Fruit fly (Drosophila melanogaster) whole organism, embryonic: ENCODE results near the gene GABA-B-R2.

Source experiments
- Abd-B ChIP-seq: fragments of 200-800 bp; sonication (Bioruptor generic); optimal IDR thresholded peaks from 2 replicates; lab custom pipeline; 2018; ENCODE audit warnings: missing biosample characterization, mild to moderate bottlenecking, missing genetic modification characterization, moderate library complexity
- Bgb ChIP-seq: fragments of 200-800 bp; sonication (Bioruptor generic); IDR thresholded peaks from 2 replicates; pipeline ENCODE4 v1.3.6; 2022; ENCODE audit warnings: missing biosample characterization, missing genetic modification characterization; ENCODE audit not compliant: partially characterized antibody
- CG10543 ChIP-seq: fragments of 200-800 bp; sonication (Bioruptor generic); optimal IDR thresholded peaks from 3 replicates; lab custom pipeline; 2017; ENCODE audit warnings: missing biosample characterization, mild to moderate bottlenecking, missing genetic modification characterization, moderate library complexity
- CG11093 ChIP-seq: fragments of 200-800 bp; sonication (Bioruptor generic); IDR thresholded peaks from 3 replicates; pipeline ENCODE4 v1.3.6; 2022; ENCODE audit warnings: missing biosample characterization, missing genetic modification characterization
- CG11504 ChIP-seq: fragments of 200-800 bp; sonication (Bioruptor generic); optimal IDR thresholded peaks from 3 replicates; lab custom pipeline; 2019; ENCODE audit warnings: missing biosample characterization, mild to moderate bottlenecking, missing genetic modification characterization, moderate library complexity
- CG14050 ChIP-seq: fragments of 200-800 bp; sonication (Bioruptor generic); IDR thresholded peaks from 3 replicates; pipeline ENCODE4 v1.3.6; 2022; ENCODE audit warnings: missing biosample characterization, missing genetic modification characterization
- CG14965 ChIP-seq: fragments of 200-800 bp; sonication (Bioruptor generic); optimal IDR thresholded peaks from 2 replicates; lab custom pipeline; 2016; ENCODE audit warnings: missing biosample characterization, missing genetic modification characterization, borderline replicate concordance
- CG18011 ChIP-seq: fragments of 200-800 bp; sonication (Bioruptor generic); optimal IDR thresholded peaks from 2 replicates; lab custom pipeline; 2017; ENCODE audit warnings: missing biosample characterization, missing genetic modification characterization, mild to moderate bottlenecking, moderate library complexity, missing genotype
- CG18764 ChIP-seq: fragments of 200-800 bp; sonication (Bioruptor generic); optimal IDR thresholded peaks from 3 replicates; lab custom pipeline; 2016; ENCODE audit warnings: missing biosample characterization, missing genetic modification characterization
- CG32772 ChIP-seq: fragments of 200-800 bp; sonication (Bioruptor generic); IDR thresholded peaks from 2 replicates; pipeline ENCODE4 v1.3.6; 2022; ENCODE audit warnings: missing biosample characterization, missing genetic modification characterization
- CG3838 ChIP-seq: fragments of 200-800 bp; sonication (Bioruptor generic); optimal IDR thresholded peaks from 3 replicates; lab custom pipeline; 2016; ENCODE audit warnings: missing biosample characterization, missing genetic modification characterization
- CG7556 ChIP-seq: fragments of 200-800 bp; sonication (Bioruptor generic); optimal IDR thresholded peaks from 2 replicates; lab custom pipeline; 2017; ENCODE audit warnings: missing biosample characterization, mild to moderate bottlenecking, missing genetic modification characterization
- Drgx ChIP-seq: fragments of 200-800 bp; sonication (Bioruptor generic); IDR thresholded peaks from 2 replicates; pipeline ENCODE4 v1.3.6; 2022; ENCODE audit warnings: missing biosample characterization, missing genetic modification characterization
- HLH54F ChIP-seq: fragments of 200-800 bp; sonication (Bioruptor generic); optimal IDR thresholded peaks from 3 replicates; lab custom pipeline; 2016; ENCODE audit warnings: missing biosample characterization, missing genetic modification characterization
- Hr78 ChIP-seq, 2 experiments: fragments of 200-800 bp in 1 of 2; fragments of >200 bp in 1 of 2; sonication (Bioruptor generic) in 1 of 2; optimal IDR thresholded peaks; 2 replicates each; lab custom pipeline; 2017 to 2019; ENCODE audit warnings: missing biosample characterization in 2 of 2, missing genetic modification characterization in 2 of 2, mild to moderate bottlenecking in 1 of 2, moderate library complexity in 1 of 2
- Meics ChIP-seq: fragments of 200-800 bp; sonication (Bioruptor generic); optimal IDR thresholded peaks from 2 replicates; lab custom pipeline; 2017; ENCODE audit warnings: missing biosample characterization, mild to moderate bottlenecking, missing genetic modification characterization
- PHDP ChIP-seq: fragments of 200-800 bp; sonication (Bioruptor generic); optimal IDR thresholded peaks from 3 replicates; lab custom pipeline; 2018; ENCODE audit warnings: missing biosample characterization, mild to moderate bottlenecking, missing genetic modification characterization, moderate library complexity
- Ptx1 ChIP-seq: fragments of 200-800 bp; sonication (Bioruptor generic); IDR thresholded peaks from 2 replicates; pipeline ENCODE4 v1.3.6; 2022; ENCODE audit warnings: missing biosample characterization, missing genetic modification characterization
- Sox102F ChIP-seq: fragments of 200-800 bp; sonication (Bioruptor generic); optimal IDR thresholded peaks from 2 replicates; lab custom pipeline; 2018; ENCODE audit warnings: missing biosample characterization, mild to moderate bottlenecking, missing genetic modification characterization, moderate library complexity
- Spps ChIP-seq: fragments of 200-800 bp; sonication (Bioruptor generic); optimal IDR thresholded peaks from 2 replicates; lab custom pipeline; 2018; ENCODE audit warnings: missing biosample characterization, mild to moderate bottlenecking, missing genetic modification characterization
- Xrp1 ChIP-seq: fragments of 200-800 bp; sonication (Bioruptor generic); IDR thresholded peaks from 2 replicates; pipeline ENCODE4 v1.3.6; 2022; ENCODE audit warnings: missing biosample characterization, missing genetic modification characterization
- aop ChIP-seq: fragments of 200-800 bp; sonication (Bioruptor generic); IDR thresholded peaks from 2 replicates; pipeline ENCODE4 v1.3.6; 2022; ENCODE audit warnings: missing biosample characterization, missing genetic modification characterization
- cato ChIP-seq: fragments of 200-800 bp; sonication (Bioruptor generic); optimal IDR thresholded peaks from 2 replicates; lab custom pipeline; 2016; ENCODE audit warnings: missing biosample characterization, missing genetic modification characterization, borderline replicate concordance
- dmrt99B ChIP-seq: fragments of 200-800 bp; sonication (Bioruptor generic); optimal IDR thresholded peaks from 2 replicates; lab custom pipeline; 2018; ENCODE audit warnings: missing biosample characterization, mild to moderate bottlenecking, missing genetic modification characterization, moderate library complexity
- ems ChIP-seq: fragments of 200-800 bp; sonication (Bioruptor generic); optimal IDR thresholded peaks from 3 replicates; lab custom pipeline; 2016; ENCODE audit warnings: missing biosample characterization, missing genetic modification characterization
- gem ChIP-seq: fragments of 200-800 bp; sonication (Bioruptor generic); optimal IDR thresholded peaks from 2 replicates; lab custom pipeline; 2019; ENCODE audit warnings: missing biosample characterization, mild to moderate bottlenecking, missing genetic modification characterization, moderate library complexity
- hkb ChIP-seq, 2 experiments: fragments of 200-800 bp in 1 of 2; fragments of >200 bp in 1 of 2; sonication (Bioruptor generic) in 1 of 2; IDR thresholded peaks in 1 of 2; optimal IDR thresholded peaks in 1 of 2; 2 replicates each; pipeline versions ENCODE4 v1.3.6 to Lab custom; 2017 to 2022; ENCODE audit warnings: missing biosample characterization in 1 of 2, missing genetic modification characterization in 1 of 2
- onecut ChIP-seq: fragments of 200-800 bp; sonication (Bioruptor generic); IDR thresholded peaks from 2 replicates; pipeline ENCODE4 v1.3.6; 2022; ENCODE audit warnings: missing biosample characterization, missing genetic modification characterization
- pan ChIP-seq, 4 experiments: fragments of >200 bp in 3 of 4; fragments of 200-800 bp in 1 of 4; sonication (Bioruptor generic) in 1 of 4; optimal IDR thresholded peaks in 3 of 4; IDR thresholded peaks in 1 of 4; 2 replicates each; pipeline versions ENCODE4 v1.3.6 to Lab custom; 2017 to 2022; ENCODE audit warnings: missing biosample characterization in 2 of 4, missing genetic modification characterization in 2 of 4, mixed read lengths in 1 of 4
- phol ChIP-seq: fragments of 200-800 bp; sonication (Bioruptor generic); optimal IDR thresholded peaks from 3 replicates; lab custom pipeline; 2018; ENCODE audit warnings: missing biosample characterization, mild to moderate bottlenecking, missing genetic modification characterization, moderate library complexity
- pzg ChIP-seq: fragments of 200-800 bp; sonication (Bioruptor generic); optimal IDR thresholded peaks from 3 replicates; lab custom pipeline; 2018; ENCODE audit warnings: missing biosample characterization, mild to moderate bottlenecking, missing genetic modification characterization, moderate library complexity
- row ChIP-seq: fragments of 200-800 bp; sonication (Bioruptor generic); IDR thresholded peaks from 3 replicates; pipeline ENCODE4 v1.3.6; 2022; ENCODE audit warnings: missing biosample characterization, missing genetic modification characterization
- sens ChIP-seq: fragments of 200-800 bp; sonication (Bioruptor generic); peaks from one replicate; lab custom pipeline; 2016; ENCODE audit warnings: missing biosample characterization, missing genetic modification characterization
- sim ChIP-seq: fragments of 200-800 bp; sonication (Bioruptor generic); IDR thresholded peaks from 2 replicates; pipeline ENCODE4 v1.3.6; 2022; ENCODE audit warnings: missing biosample characterization, missing genetic modification characterization
- stwl ChIP-seq: fragments of 200-800 bp; sonication (Bioruptor generic); optimal IDR thresholded peaks from 3 replicates; lab custom pipeline; 2018; ENCODE audit warnings: missing biosample characterization, mild to moderate bottlenecking, missing genetic modification characterization, moderate library complexity
- vfl ChIP-seq: fragments of 200-800 bp; sonication (Bioruptor generic); optimal IDR thresholded peaks from 2 replicates; lab custom pipeline; 2016; ENCODE audit warnings: missing biosample characterization, missing genetic modification characterization
- wor ChIP-seq: fragments of 200-800 bp; sonication (Bioruptor generic); IDR thresholded peaks from 2 replicates; pipeline ENCODE4 v1.3.6; 2022; ENCODE audit warnings: missing biosample characterization, missing genetic modification characterization

GABA-B-R2 gene

dm6 chr3R:21731682-21732081 is 44.0 kb downstream of the GABA-B-R2 start (continued):
- no peak for TF ChIP-seq CG3838
- TF ChIP-seq sim (GFP tag; lab: Robert Waterston, UW): no peak
- TF ChIP-seq pzg (GFP tag; lab: Kevin White, UChicago): no peak
- TF ChIP-seq Meics (GFP tag; lab: Kevin White, UChicago): no peak
- TF ChIP-seq row (GFP tag; lab: Robert Waterston, UW): 0 out of 3 replicates have a peak, but pooled peaks have one; percentile 28
- no peak for TF ChIP-seq aop (GFP tag; lab: Robert Waterston, UW)
- no peak for TF ChIP-seq PHDP (tag; lab: Kevin White, UChicago)
- peak; percentile 52 for TF ChIP-seq Drgx (GFP tag; lab: Robert Waterston, UW)
- 0 out of 2 replicates have a peak, but pooled peaks have one; percentile 15 for TF ChIP-seq wor
- TF ChIP-seq Spps (tag; lab: Kevin White, UChicago): no peak
- no peak for TF ChIP-seq onecut (GFP tag; lab: Robert Waterston, UW)
- TF ChIP-seq phol (tag; lab: Kevin White, UChicago): peak; percentile 17
- no peak for TF ChIP-seq Abd-B (GFP tag; lab: Kevin White, UChicago)
- TF ChIP-seq HLH54F (GFP tag; lab: Kevin White, UChicago): no peak
- TF ChIP-seq Xrp1 (GFP tag; lab: Robert Waterston, UW): peak; percentile 43; the same call in 1 of the 2 replicates
- peak; percentile 27 for TF ChIP-seq Sox102F (GFP tag; lab: Kevin White, UChicago)
- no peak for TF ChIP-seq pan (optimal IDR thresholded peaks at IDR 0.05; lab: Kevin White, UChicago)
- peak in 1 of 2 experiments; percentile 46 for TF ChIP-seq pan (GFP tag; optimal IDR thresholded peaks at IDR 0.05 in 1 of 2, IDR thresholded peaks at IDR 0.05 in 1 of 2)
- TF ChIP-seq Ptx1 (GFP tag; lab: Robert Waterston, UW): peak; percentile 38; the same call in 1 of the 2 replicates
- TF ChIP-seq vfl (GFP tag; lab: Kevin White, UChicago): no peak
- no peak for TF ChIP-seq CG14965 (GFP tag; lab: Kevin White, UChicago)
- TF ChIP-seq Bgb (GFP tag; lab: Robert Waterston, UW): no peak
- TF ChIP-seq sens (GFP tag; lab: Kevin White, UChicago): peak; percentile 25
- TF ChIP-seq Hr78 (GFP tag; optimal IDR thresholded peaks at IDR 0.05; lab: Kevin White, UChicago): no peak
- 0 out of 2 replicates have a peak, but pooled peaks have one; percentile 5 for TF ChIP-seq CG32772
- no peak for TF ChIP-seq ems (GFP tag; lab: Kevin White, UChicago)
- no peak for TF ChIP-seq cato (GFP tag; lab: Kevin White, UChicago)
- no peak for TF ChIP-seq CG18764
- peak; percentile 37 for TF ChIP-seq CG11504 (tag; lab: Kevin White, UChicago)
- no peak for TF ChIP-seq hkb (optimal IDR thresholded peaks at IDR 0.05; lab: Kevin White, UChicago)
- TF ChIP-seq hkb (GFP tag; IDR thresholded peaks at IDR 0.05; lab: Robert Waterston, UW): peak; percentile 33; the same call in 1 of the 2 replicates
- no peak for TF ChIP-seq CG11093 (GFP tag; lab: Robert Waterston, UW)
- peak; percentile 20 for TF ChIP-seq gem (tag; lab: Kevin White, UChicago)
- peak; percentile 16 for TF ChIP-seq dmrt99B
- TF ChIP-seq CG7556 (GFP tag; lab: Kevin White, UChicago): no peak
- TF ChIP-seq CG10543: no peak
- TF ChIP-seq, all 482 proteins: peak for 19

- TF ChIP-seq CG14050 (GFP tag; lab: Robert Waterston, UW) (no peak), CG18011 (GFP tag; lab: Kevin White, UChicago) (peak; percentile 94), stwl (tag; lab: Kevin White, UChicago) (peak; percentile 38)
Observed at dm6 chr3R:21730955-21731354, 44.7 kb downstream of the GABA-B-R2 start.
